Worm (Caenorhabditis elegans) whole organism, young adult: Measurements from ENCODE around the gene srh-236.

Experiments
- ama-1 ChIP-seq, 3 experiments: fragments of 150-350 bp in 1 of 3; sonication (generic microtip) in 2 of 3; optimal IDR thresholded peaks; 2 replicates each; lab custom pipeline; 2014 to 2018; ENCODE audit warnings: missing biosample characterization in 2 of 3, missing genetic modification characterization in 2 of 3, missing genetic modification reagents in 2 of 3
- unc-62 ChIP-seq: fragments of 150-350 bp; optimal IDR thresholded peaks from 2 replicates; lab custom pipeline; 2014; ENCODE audit warnings: missing biosample characterization, missing genetic modification reagents, missing genetic modification characterization

DNA sequence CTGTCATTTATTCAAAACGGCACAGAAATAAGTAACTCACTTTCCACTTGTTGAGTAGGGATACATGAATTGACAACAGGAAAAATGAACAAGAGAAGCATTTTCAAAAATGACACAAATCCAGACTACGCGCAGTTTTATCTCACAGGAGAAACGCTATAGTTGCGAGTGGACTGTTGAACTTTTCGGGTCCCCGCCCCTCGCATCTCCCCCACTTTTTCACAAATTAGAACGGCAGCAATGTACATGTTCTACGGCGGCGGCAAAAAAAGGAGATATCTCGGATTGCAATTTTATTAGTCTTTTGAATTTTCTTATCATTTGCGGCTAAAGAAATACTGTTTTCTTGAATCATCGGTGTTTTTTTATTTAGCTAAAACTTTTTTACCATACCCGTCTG is 33.6 kb upstream of the srh-236 start, which contains the start of gene clec-242:
- TF ChIP-seq ama-1 (optimal IDR thresholded peaks at IDR 0.05; lab: Kevin White, UChicago) (no peak), ama-1 (GFP tag; optimal IDR thresholded peaks at IDR 0.05; lab: Kevin White, UChicago) (no peak), unc-62 (GFP tag; lab: Kevin White, UChicago) (no peak)
